Worm (Caenorhabditis elegans) whole organism, L1 larva: ENCODE results near the gene ugtp-1.

Experiments used
- C04F5.9 ChIP-seq: sonication (generic microtip); optimal IDR thresholded peaks from 2 replicates; lab custom pipeline; 2016; ENCODE audit warnings: missing genetic modification characterization, missing compliant biosample characterization
- C16A3.4 ChIP-seq: fragments of 150-350 bp; optimal IDR thresholded peaks from 2 replicates; lab custom pipeline; 2014; ENCODE audit warnings: missing biosample characterization, missing genetic modification characterization
- F16B12.6 ChIP-seq: fragments of 150-350 bp; optimal IDR thresholded peaks from 2 replicates; lab custom pipeline; 2014; ENCODE audit warnings: missing biosample characterization, missing genetic modification characterization
- aha-1 ChIP-seq: fragments of 150-350 bp; optimal IDR thresholded peaks from 2 replicates; lab custom pipeline; 2014; ENCODE audit warnings: missing biosample characterization, missing genetic modification characterization
- alr-1 ChIP-seq: fragments of 200-800 bp; sonication (Bioruptor generic); optimal IDR thresholded peaks from 2 replicates; lab custom pipeline; 2018; ENCODE audit warnings: borderline replicate concordance, mild to moderate bottlenecking, missing genetic modification characterization, missing compliant biosample characterization
- aly-2 ChIP-seq: fragments of 150-350 bp; optimal IDR thresholded peaks from 2 replicates; lab custom pipeline; 2014; ENCODE audit warnings: missing biosample characterization, missing genetic modification characterization
- ama-1 ChIP-seq: fragments of 150-350 bp; optimal IDR thresholded peaks from 2 replicates; lab custom pipeline; 2014
- ceh-63 ChIP-seq: fragments of 200-800 bp; sonication (Bioruptor generic); optimal IDR thresholded peaks from 2 replicates; lab custom pipeline; 2018; ENCODE audit warnings: mild to moderate bottlenecking, missing genetic modification characterization, missing compliant biosample characterization
- ceh-88 ChIP-seq: fragments of 200-800 bp; sonication (Bioruptor generic); IDR thresholded peaks from 2 replicates; pipeline ENCODE4 v1.3.6; 2022; ENCODE audit warnings: missing genetic modification characterization, missing compliant biosample characterization
- ceh-90 ChIP-seq: sonication (generic microtip); optimal IDR thresholded peaks from 2 replicates; lab custom pipeline; 2016; ENCODE audit warnings: missing genetic modification characterization, missing compliant biosample characterization
- ces-1 ChIP-seq: fragments of 150-350 bp; optimal IDR thresholded peaks from 2 replicates; lab custom pipeline; 2014; ENCODE audit warnings: missing biosample characterization, missing genetic modification reagents, missing genetic modification characterization
- dpl-1 ChIP-seq, 3 experiments: fragments of 150-350 bp in 2 of 3; sonication (generic microtip) in 1 of 3; optimal IDR thresholded peaks; 2 replicates each; lab custom pipeline; 2014 to 2017; ENCODE audit warnings: missing biosample characterization in 3 of 3, missing genetic modification characterization in 3 of 3, missing genetic modification reagents in 3 of 3
- dsc-1 ChIP-seq: sonication (generic microtip); optimal IDR thresholded peaks from 2 replicates; lab custom pipeline; 2016; ENCODE audit warnings: mild to moderate bottlenecking, missing genetic modification characterization, missing compliant biosample characterization
- egl-27 ChIP-seq, 2 experiments: fragments of 150-350 bp in 1 of 2; sonication (generic microtip); optimal IDR thresholded peaks; 3 replicates each; lab custom pipeline; 2017 to 2018; ENCODE audit warnings: missing biosample characterization in 2 of 2, missing genetic modification characterization in 2 of 2, missing genetic modification reagents in 2 of 2
- elt-2 ChIP-seq: sonication (generic microtip); optimal IDR thresholded peaks from 2 replicates; lab custom pipeline; 2016; ENCODE audit warnings: missing genetic modification characterization, mild to moderate bottlenecking, inconsistent platforms, missing compliant biosample characterization, missing genetic modification reagents
- fkh-10 ChIP-seq: sonication (generic microtip); optimal IDR thresholded peaks from 2 replicates; lab custom pipeline; 2017; ENCODE audit warnings: missing biosample characterization, missing genetic modification reagents, missing genetic modification characterization
- fkh-8 ChIP-seq: sonication (generic microtip); optimal IDR thresholded peaks from 2 replicates; lab custom pipeline; 2016; ENCODE audit warnings: mild to moderate bottlenecking, missing genetic modification characterization, missing compliant biosample characterization
- hlh-4 ChIP-seq: sonication (generic microtip); optimal IDR thresholded peaks from 2 replicates; lab custom pipeline; 2016; ENCODE audit warnings: mild to moderate bottlenecking, missing genetic modification characterization, missing compliant biosample characterization
- hpl-2 ChIP-seq: fragments of 150-350 bp; optimal IDR thresholded peaks from 2 replicates; lab custom pipeline; 2014; ENCODE audit warnings: missing biosample characterization, missing genetic modification reagents, missing genetic modification characterization
- isw-1 ChIP-seq: fragments of 200-800 bp; sonication (Bioruptor generic); IDR thresholded peaks from 2 replicates; pipeline ENCODE4 v1.3.6; 2022; ENCODE audit warnings: missing genetic modification characterization, missing compliant biosample characterization
- lin-14 ChIP-seq: fragments of 200-800 bp; sonication (Bioruptor generic); optimal IDR thresholded peaks from 2 replicates; lab custom pipeline; 2018; ENCODE audit warnings: mild to moderate bottlenecking, missing genetic modification characterization, moderate library complexity, missing compliant biosample characterization
- lin-35 ChIP-seq, 2 experiments: fragments of 150-350 bp; optimal IDR thresholded peaks; 2 replicates each; lab custom pipeline; 2014; ENCODE audit warnings: missing biosample characterization in 2 of 2, missing genetic modification characterization in 2 of 2, missing genetic modification reagents in 2 of 2
- lin-39 ChIP-seq: fragments of 150-350 bp; optimal IDR thresholded peaks from 2 replicates; lab custom pipeline; 2014; ENCODE audit warnings: missing biosample characterization, missing genetic modification reagents, missing genetic modification characterization
- mab-9 ChIP-seq: fragments of 200-800 bp; sonication (Bioruptor generic); IDR thresholded peaks from 2 replicates; pipeline ENCODE4 v1.3.6; 2022; ENCODE audit warnings: missing genetic modification reagents, missing genetic modification characterization, missing compliant biosample characterization
- mdl-1 ChIP-seq, 2 experiments: fragments of 150-350 bp; optimal IDR thresholded peaks; 2 replicates each; lab custom pipeline; 2014 to 2017; ENCODE audit warnings: missing biosample characterization in 2 of 2, missing genetic modification characterization in 2 of 2, inconsistent platforms in 1 of 2
- mep-1 ChIP-seq: fragments of 150-350 bp; optimal IDR thresholded peaks from 2 replicates; lab custom pipeline; 2014; ENCODE audit warnings: missing biosample characterization, missing genetic modification characterization
- nhr-12 ChIP-seq: sonication (generic microtip); optimal IDR thresholded peaks from 2 replicates; lab custom pipeline; 2017; ENCODE audit warnings: missing biosample characterization, missing genetic modification characterization
- nhr-20 ChIP-seq: sonication (generic microtip); optimal IDR thresholded peaks from 2 replicates; lab custom pipeline; 2016; ENCODE audit warnings: mild to moderate bottlenecking, missing genetic modification characterization, missing compliant biosample characterization
- nhr-237 ChIP-seq: fragments of 150-350 bp; optimal IDR thresholded peaks from 2 replicates; lab custom pipeline; 2014; ENCODE audit warnings: missing biosample characterization, missing genetic modification characterization
- nhr-47 ChIP-seq: sonication (generic microtip); optimal IDR thresholded peaks from 2 replicates; lab custom pipeline; 2016; ENCODE audit warnings: mild to moderate bottlenecking, missing genetic modification characterization, moderate library complexity, missing compliant biosample characterization
- nhr-71 ChIP-seq: sonication (generic microtip); optimal IDR thresholded peaks from 2 replicates; lab custom pipeline; 2016; ENCODE audit warnings: mild to moderate bottlenecking, missing genetic modification characterization, moderate library complexity, missing compliant biosample characterization
- nhr-84 ChIP-seq: sonication (generic microtip); optimal IDR thresholded peaks from 2 replicates; lab custom pipeline; 2017; ENCODE audit warnings: missing biosample characterization, missing genetic modification characterization
- nhr-90 ChIP-seq: sonication (generic microtip); optimal IDR thresholded peaks from 2 replicates; lab custom pipeline; 2016; ENCODE audit warnings: mild to moderate bottlenecking, missing genetic modification characterization, missing compliant biosample characterization; ENCODE audit not compliant: poor library complexity
- pag-3 ChIP-seq: sonication (generic microtip); optimal IDR thresholded peaks from 2 replicates; lab custom pipeline; 2017; ENCODE audit warnings: missing genetic modification characterization, mild to moderate bottlenecking, missing compliant biosample characterization, antibody characterized with exemption, borderline replicate concordance; ENCODE audit not compliant: insufficient read depth
- pax-3 ChIP-seq: fragments of 200-800 bp; sonication (Bioruptor generic); optimal IDR thresholded peaks from 2 replicates; lab custom pipeline; 2018; ENCODE audit warnings: mild to moderate bottlenecking, missing genetic modification characterization, moderate library complexity, missing compliant biosample characterization
- pqm-1 ChIP-seq: sonication (generic microtip); optimal IDR thresholded peaks from 3 replicates; lab custom pipeline; 2017; ENCODE audit warnings: missing biosample characterization, missing genetic modification characterization
- rnt-1 ChIP-seq: sonication (generic microtip); optimal IDR thresholded peaks from 2 replicates; lab custom pipeline; 2016; ENCODE audit warnings: mild to moderate bottlenecking, missing genetic modification characterization, moderate library complexity, missing compliant biosample characterization
- skn-1 ChIP-seq: fragments of 150-350 bp; optimal IDR thresholded peaks from 2 replicates; lab custom pipeline; 2014; ENCODE audit warnings: missing biosample characterization, missing genetic modification characterization
- snpc-4 ChIP-seq: fragments of 150-350 bp; optimal IDR thresholded peaks from 2 replicates; lab custom pipeline; 2014; ENCODE audit warnings: missing biosample characterization, missing genetic modification characterization
- snu-23 ChIP-seq: sonication (generic microtip); optimal IDR thresholded peaks from 2 replicates; lab custom pipeline; 2016; ENCODE audit warnings: missing genetic modification characterization, missing compliant biosample characterization
- sox-4 ChIP-seq: sonication (generic microtip); optimal IDR thresholded peaks from 2 replicates; lab custom pipeline; 2016; ENCODE audit warnings: missing genetic modification characterization, missing compliant biosample characterization
- sptf-1 ChIP-seq: fragments of 150-350 bp; optimal IDR thresholded peaks from 2 replicates; lab custom pipeline; 2014; ENCODE audit warnings: missing biosample characterization, missing genetic modification characterization
- sup-37 ChIP-seq: fragments of 200-800 bp; sonication (Bioruptor generic); optimal IDR thresholded peaks from 2 replicates; lab custom pipeline; 2018; ENCODE audit warnings: mild to moderate bottlenecking, missing genetic modification characterization, missing compliant biosample characterization
- tbx-2 ChIP-seq: sonication (generic microtip); optimal IDR thresholded peaks from 2 replicates; lab custom pipeline; 2016; ENCODE audit warnings: missing genetic modification characterization, missing compliant biosample characterization
- tlp-1 ChIP-seq: fragments of 150-350 bp; optimal IDR thresholded peaks from 2 replicates; lab custom pipeline; 2014; ENCODE audit warnings: missing biosample characterization, missing genetic modification characterization
- unc-30 ChIP-seq: sonication (generic microtip); optimal IDR thresholded peaks from 2 replicates; lab custom pipeline; 2017; ENCODE audit warnings: missing biosample characterization, missing genetic modification characterization
- unc-62 ChIP-seq: fragments of 150-350 bp; optimal IDR thresholded peaks from 2 replicates; lab custom pipeline; 2014; ENCODE audit warnings: missing biosample characterization, missing genetic modification reagents, missing genetic modification characterization
- unc-86 ChIP-seq: sonication (generic microtip); optimal IDR thresholded peaks from 2 replicates; lab custom pipeline; 2016; ENCODE audit warnings: missing genetic modification characterization, missing compliant biosample characterization
- unc-98 ChIP-seq: fragments of 200-800 bp; sonication (Bioruptor generic); IDR thresholded peaks from 2 replicates; pipeline ENCODE4 v1.3.6; 2022; ENCODE audit warnings: missing genetic modification characterization, missing compliant biosample characterization
- vab-15 ChIP-seq: sonication (generic microtip); optimal IDR thresholded peaks from 2 replicates; lab custom pipeline; 2017; ENCODE audit warnings: missing genotype, mild to moderate bottlenecking, missing genetic modification characterization, missing compliant biosample characterization
- zag-1 ChIP-seq: fragments of 150-350 bp; optimal IDR thresholded peaks from 2 replicates; lab custom pipeline; 2014; ENCODE audit warnings: missing biosample characterization, missing genetic modification characterization
- zip-4 ChIP-seq: fragments of 200-800 bp; sonication (Bioruptor generic); optimal IDR thresholded peaks from 2 replicates; lab custom pipeline; 2018; ENCODE audit warnings: mild to moderate bottlenecking, missing genetic modification characterization, moderate library complexity, missing compliant biosample characterization
- ztf-4 ChIP-seq: fragments of 150-350 bp; optimal IDR thresholded peaks from 2 replicates; lab custom pipeline; 2014; ENCODE audit warnings: missing biosample characterization, missing genetic modification characterization

The ugtp-1 gene

ce11 chrIII:8795595-8796141, 45.2 kb upstream of the ugtp-1 start (continued):
- TF ChIP-seq nhr-12: peak; percentile 41
- TF ChIP-seq ceh-63 (GFP tag; lab: Kevin White, UChicago): no peak
- no peak for TF ChIP-seq sptf-1 (tag; lab: Kevin White, UChicago)
- TF ChIP-seq lin-35 (GFP tag; optimal IDR thresholded peaks at IDR 0.05; lab: Kevin White, UChicago): peak; percentile 83 to 84
- peak; percentile 79 for TF ChIP-seq mab-9 (GFP tag; lab: Robert Waterston, UW)
- peak; percentile 95 for TF ChIP-seq snpc-4 (tag; lab: Kevin White, UChicago)
- no peak for TF ChIP-seq hlh-4
- TF ChIP-seq snu-23 (GFP tag; lab: Kevin White, UChicago): peak; percentile 98
- no peak for TF ChIP-seq nhr-84 (tag; lab: Kevin White, UChicago)
- peak; percentile 99 for TF ChIP-seq tbx-2 (tag; lab: Kevin White, UChicago)
- peak; percentile 84 for TF ChIP-seq C16A3.4 (tag; lab: Kevin White, UChicago)
- peak; percentile 89 for TF ChIP-seq lin-39
- TF ChIP-seq unc-86 (tag; lab: Kevin White, UChicago): peak; percentile 98
- TF ChIP-seq lin-14: peak; percentile 100
- peak; percentile 96 for TF ChIP-seq ztf-4
- TF ChIP-seq pag-3: peak; percentile 12
- TF ChIP-seq isw-1 (GFP tag; lab: Robert Waterston, UW): peak; percentile 91
- peak; percentile 92 for TF ChIP-seq skn-1 (tag; lab: Kevin White, UChicago)
- TF ChIP-seq egl-27 (tag; optimal IDR thresholded peaks at IDR 0.05; lab: Kevin White, UChicago): peak; percentile 93 to 97
- TF ChIP-seq mep-1 (tag; lab: Kevin White, UChicago): peak; percentile 96
- TF ChIP-seq dpl-1 (GFP tag; optimal IDR thresholded peaks at IDR 0.05; lab: Kevin White, UChicago): peak; percentile 69 to 74 (median 70)
- peak; percentile 84 for TF ChIP-seq nhr-237 (tag; lab: Kevin White, UChicago)
- peak; percentile 91 for TF ChIP-seq nhr-90
- peak; percentile 75 for TF ChIP-seq zag-1 (tag; lab: Kevin White, UChicago)
- peak; percentile 77 for TF ChIP-seq zip-4
- peak; percentile 84 for TF ChIP-seq sox-4 (tag; lab: Kevin White, UChicago)
- TF ChIP-seq C04F5.9 (tag; lab: Kevin White, UChicago): peak; percentile 73
- TF ChIP-seq F16B12.6 (tag; lab: Kevin White, UChicago): peak; percentile 7
- TF ChIP-seq nhr-71 (tag; lab: Kevin White, UChicago): peak; percentile 99
- TF ChIP-seq rnt-1: peak; percentile 94
- peak; percentile 97 for TF ChIP-seq fkh-8
- TF ChIP-seq ama-1 (lab: Kevin White, UChicago): peak; percentile 69
- TF ChIP-seq unc-98 (GFP tag; lab: Robert Waterston, UW): no peak
- peak; percentile 50 to 96 for TF ChIP-seq mdl-1 (tag; optimal IDR thresholded peaks at IDR 0.05; lab: Kevin White, UChicago)
- TF ChIP-seq ceh-90: no peak
- TF ChIP-seq dsc-1 (tag; lab: Kevin White, UChicago): peak; percentile 95
- no peak for TF ChIP-seq vab-15
- TF ChIP-seq elt-2 (tag; lab: Kevin White, UChicago): peak; percentile 63
- TF ChIP-seq pax-3 (tag; lab: Kevin White, UChicago): peak; percentile 90
- no peak for TF ChIP-seq ces-1 (GFP tag; lab: Kevin White, UChicago)
- TF ChIP-seq pqm-1 (tag; lab: Kevin White, UChicago): no peak
- TF ChIP-seq aly-2 (tag; lab: Kevin White, UChicago): peak; percentile 90
- no peak for TF ChIP-seq unc-30 (tag; lab: Kevin White, UChicago)
- TF ChIP-seq sup-37 (GFP tag; lab: Kevin White, UChicago): peak; percentile 79
- TF ChIP-seq ceh-88 (GFP tag; lab: Robert Waterston, UW): peak; percentile 88
- peak; percentile 57 for TF ChIP-seq unc-62 (GFP tag; lab: Kevin White, UChicago)
- TF ChIP-seq nhr-47 (tag; lab: Kevin White, UChicago): peak; percentile 97
- no peak for TF ChIP-seq tlp-1 (tag; lab: Kevin White, UChicago)
- peak; percentile 78 for TF ChIP-seq hpl-2 (GFP tag; lab: Kevin White, UChicago)
- TF ChIP-seq fkh-10 (GFP tag; lab: Kevin White, UChicago): peak; percentile 82
- peak; percentile 84 for TF ChIP-seq aha-1 (tag; lab: Kevin White, UChicago)
- no peak for TF ChIP-seq alr-1
- peak; percentile 98 for TF ChIP-seq nhr-20
